Worm (Caenorhabditis elegans) whole organism, L1 larva: ENCODE results near the gene srh-28.
A peak's percentile ranks its signal among the peaks of the same experiment; 100 is the strongest.

Experiments used
- C04F5.9 ChIP-seq: sonication (generic microtip); optimal IDR thresholded peaks from 2 replicates; lab custom pipeline; 2016; ENCODE audit warnings: missing genetic modification characterization, missing compliant biosample characterization
- C16A3.4 ChIP-seq: fragments of 150-350 bp; optimal IDR thresholded peaks from 2 replicates; lab custom pipeline; 2014; ENCODE audit warnings: missing biosample characterization, missing genetic modification characterization
- F16B12.6 ChIP-seq: fragments of 150-350 bp; optimal IDR thresholded peaks from 2 replicates; lab custom pipeline; 2014; ENCODE audit warnings: missing biosample characterization, missing genetic modification characterization
- Y116A8C.19 ChIP-seq: sonication (generic microtip); optimal IDR thresholded peaks from 2 replicates; lab custom pipeline; 2016; ENCODE audit warnings: missing compliant biosample characterization, missing genetic modification characterization, borderline replicate concordance
- blmp-1 ChIP-seq: fragments of 150-350 bp; optimal IDR thresholded peaks from 2 replicates; lab custom pipeline; 2014; ENCODE audit warnings: missing biosample characterization, missing genetic modification characterization
- ceh-63 ChIP-seq: fragments of 200-800 bp; sonication (Bioruptor generic); optimal IDR thresholded peaks from 2 replicates; lab custom pipeline; 2018; ENCODE audit warnings: mild to moderate bottlenecking, missing genetic modification characterization, missing compliant biosample characterization
- ceh-82 ChIP-seq, 3 experiments: fragments of 150-350 bp in 1 of 3; sonication (generic microtip) in 2 of 3; optimal IDR thresholded peaks; 2 replicates each; lab custom pipeline; 2014 to 2017; ENCODE audit warnings: missing biosample characterization in 3 of 3, missing genetic modification characterization in 3 of 3
- ceh-88 ChIP-seq: fragments of 200-800 bp; sonication (Bioruptor generic); IDR thresholded peaks from 2 replicates; pipeline ENCODE4 v1.3.6; 2022; ENCODE audit warnings: missing genetic modification characterization, missing compliant biosample characterization
- ceh-90 ChIP-seq: sonication (generic microtip); optimal IDR thresholded peaks from 2 replicates; lab custom pipeline; 2016; ENCODE audit warnings: missing genetic modification characterization, missing compliant biosample characterization
- dpl-1 ChIP-seq, 3 experiments: fragments of 150-350 bp in 2 of 3; sonication (generic microtip) in 1 of 3; optimal IDR thresholded peaks; 2 replicates each; lab custom pipeline; 2014 to 2017; ENCODE audit warnings: missing biosample characterization in 3 of 3, missing genetic modification characterization in 3 of 3, missing genetic modification reagents in 3 of 3
- dsc-1 ChIP-seq: sonication (generic microtip); optimal IDR thresholded peaks from 2 replicates; lab custom pipeline; 2016; ENCODE audit warnings: mild to moderate bottlenecking, missing genetic modification characterization, missing compliant biosample characterization
- efl-1 ChIP-seq, 4 experiments: fragments of 150-350 bp; optimal IDR thresholded peaks in 3 of 4; peaks in 1 of 4; 1 replicate in 1 of 4; 2 replicates in 3 of 4; lab custom pipeline; 2014; ENCODE audit warnings: missing biosample characterization in 2 of 4, missing genetic modification characterization in 2 of 4, missing genetic modification reagents in 2 of 4
- efl-3 ChIP-seq: fragments of 200-800 bp; sonication (Bioruptor generic); optimal IDR thresholded peaks from 2 replicates; lab custom pipeline; 2018; ENCODE audit warnings: mild to moderate bottlenecking, missing genetic modification characterization, missing compliant biosample characterization
- egl-27 ChIP-seq, 2 experiments: fragments of 150-350 bp in 1 of 2; sonication (generic microtip); optimal IDR thresholded peaks; 3 replicates each; lab custom pipeline; 2017 to 2018; ENCODE audit warnings: missing biosample characterization in 2 of 2, missing genetic modification characterization in 2 of 2, missing genetic modification reagents in 2 of 2
- elt-3 ChIP-seq, 6 experiments: fragments of 150-350 bp in 1 of 6; sonication (generic microtip); optimal IDR thresholded peaks; 2 replicates each; lab custom pipeline; 2017 to 2018; ENCODE audit warnings: missing biosample characterization in 6 of 6, missing genetic modification characterization in 6 of 6, inconsistent platforms in 1 of 6
- ets-5 ChIP-seq: fragments of 200-800 bp; sonication (Bioruptor generic); IDR thresholded peaks from 2 replicates; pipeline ENCODE4 v1.3.6; 2022; ENCODE audit warnings: missing genetic modification characterization, missing compliant biosample characterization
- fkh-4 ChIP-seq: sonication (generic microtip); optimal IDR thresholded peaks from 2 replicates; lab custom pipeline; 2016; ENCODE audit warnings: missing compliant biosample characterization, missing genetic modification characterization, borderline replicate concordance
- fkh-8 ChIP-seq: sonication (generic microtip); optimal IDR thresholded peaks from 2 replicates; lab custom pipeline; 2016; ENCODE audit warnings: mild to moderate bottlenecking, missing genetic modification characterization, missing compliant biosample characterization
- grh-1 ChIP-seq: fragments of 200-800 bp; sonication (Bioruptor generic); IDR thresholded peaks from 2 replicates; pipeline ENCODE4 v1.3.6; 2022; ENCODE audit warnings: missing genetic modification reagents, missing genetic modification characterization, missing compliant biosample characterization
- hlh-17 ChIP-seq: fragments of 200-800 bp; sonication (Bioruptor generic); optimal IDR thresholded peaks from 2 replicates; lab custom pipeline; 2018; ENCODE audit warnings: missing genetic modification characterization, mild to moderate bottlenecking, missing compliant biosample characterization, moderate library complexity, borderline replicate concordance
- hpl-2 ChIP-seq: fragments of 150-350 bp; optimal IDR thresholded peaks from 2 replicates; lab custom pipeline; 2014; ENCODE audit warnings: missing biosample characterization, missing genetic modification reagents, missing genetic modification characterization
- isw-1 ChIP-seq: fragments of 200-800 bp; sonication (Bioruptor generic); IDR thresholded peaks from 2 replicates; pipeline ENCODE4 v1.3.6; 2022; ENCODE audit warnings: missing genetic modification characterization, missing compliant biosample characterization
- lin-13 ChIP-seq: fragments of 150-350 bp; optimal IDR thresholded peaks from 2 replicates; lab custom pipeline; 2014; ENCODE audit warnings: missing biosample characterization, missing genetic modification reagents, missing genetic modification characterization
- lin-14 ChIP-seq: fragments of 200-800 bp; sonication (Bioruptor generic); optimal IDR thresholded peaks from 2 replicates; lab custom pipeline; 2018; ENCODE audit warnings: mild to moderate bottlenecking, missing genetic modification characterization, moderate library complexity, missing compliant biosample characterization
- lsy-2 ChIP-seq, 2 experiments: fragments of 150-350 bp; optimal IDR thresholded peaks; 2 replicates each; lab custom pipeline; 2014; ENCODE audit warnings: missing biosample characterization in 2 of 2, missing genetic modification characterization in 2 of 2
- mab-9 ChIP-seq: fragments of 200-800 bp; sonication (Bioruptor generic); IDR thresholded peaks from 2 replicates; pipeline ENCODE4 v1.3.6; 2022; ENCODE audit warnings: missing genetic modification reagents, missing genetic modification characterization, missing compliant biosample characterization
- mdl-1 ChIP-seq, 2 experiments: fragments of 150-350 bp; optimal IDR thresholded peaks; 2 replicates each; lab custom pipeline; 2014 to 2017; ENCODE audit warnings: missing biosample characterization in 2 of 2, missing genetic modification characterization in 2 of 2, inconsistent platforms in 1 of 2
- mep-1 ChIP-seq: fragments of 150-350 bp; optimal IDR thresholded peaks from 2 replicates; lab custom pipeline; 2014; ENCODE audit warnings: missing biosample characterization, missing genetic modification characterization
- nhr-11 ChIP-seq: fragments of 150-350 bp; optimal IDR thresholded peaks from 2 replicates; lab custom pipeline; 2014; ENCODE audit warnings: missing biosample characterization, missing genetic modification characterization
- nhr-47 ChIP-seq: sonication (generic microtip); optimal IDR thresholded peaks from 2 replicates; lab custom pipeline; 2016; ENCODE audit warnings: mild to moderate bottlenecking, missing genetic modification characterization, moderate library complexity, missing compliant biosample characterization
- nhr-71 ChIP-seq: sonication (generic microtip); optimal IDR thresholded peaks from 2 replicates; lab custom pipeline; 2016; ENCODE audit warnings: mild to moderate bottlenecking, missing genetic modification characterization, moderate library complexity, missing compliant biosample characterization
- nhr-77 ChIP-seq: fragments of 150-350 bp; optimal IDR thresholded peaks from 2 replicates; lab custom pipeline; 2014; ENCODE audit warnings: missing biosample characterization, missing genetic modification characterization
- pag-3 ChIP-seq: sonication (generic microtip); optimal IDR thresholded peaks from 2 replicates; lab custom pipeline; 2017; ENCODE audit warnings: missing genetic modification characterization, mild to moderate bottlenecking, missing compliant biosample characterization, antibody characterized with exemption, borderline replicate concordance; ENCODE audit not compliant: insufficient read depth
- pax-3 ChIP-seq: fragments of 200-800 bp; sonication (Bioruptor generic); optimal IDR thresholded peaks from 2 replicates; lab custom pipeline; 2018; ENCODE audit warnings: mild to moderate bottlenecking, missing genetic modification characterization, moderate library complexity, missing compliant biosample characterization
- pqm-1 ChIP-seq: sonication (generic microtip); optimal IDR thresholded peaks from 3 replicates; lab custom pipeline; 2017; ENCODE audit warnings: missing biosample characterization, missing genetic modification characterization
- skn-1 ChIP-seq: fragments of 150-350 bp; optimal IDR thresholded peaks from 2 replicates; lab custom pipeline; 2014; ENCODE audit warnings: missing biosample characterization, missing genetic modification characterization
- snpc-4 ChIP-seq: fragments of 150-350 bp; optimal IDR thresholded peaks from 2 replicates; lab custom pipeline; 2014; ENCODE audit warnings: missing biosample characterization, missing genetic modification characterization
- snu-23 ChIP-seq: sonication (generic microtip); optimal IDR thresholded peaks from 2 replicates; lab custom pipeline; 2016; ENCODE audit warnings: missing genetic modification characterization, missing compliant biosample characterization
- sox-4 ChIP-seq: sonication (generic microtip); optimal IDR thresholded peaks from 2 replicates; lab custom pipeline; 2016; ENCODE audit warnings: missing genetic modification characterization, missing compliant biosample characterization
- sup-37 ChIP-seq: fragments of 200-800 bp; sonication (Bioruptor generic); optimal IDR thresholded peaks from 2 replicates; lab custom pipeline; 2018; ENCODE audit warnings: mild to moderate bottlenecking, missing genetic modification characterization, missing compliant biosample characterization
- swsn-7 ChIP-seq: sonication (generic microtip); optimal IDR thresholded peaks from 2 replicates; lab custom pipeline; 2016; ENCODE audit warnings: missing genetic modification characterization, missing compliant biosample characterization
- tbx-2 ChIP-seq: sonication (generic microtip); optimal IDR thresholded peaks from 2 replicates; lab custom pipeline; 2016; ENCODE audit warnings: missing genetic modification characterization, missing compliant biosample characterization
- tlp-1 ChIP-seq: fragments of 150-350 bp; optimal IDR thresholded peaks from 2 replicates; lab custom pipeline; 2014; ENCODE audit warnings: missing biosample characterization, missing genetic modification characterization
- unc-130 ChIP-seq: fragments of 150-350 bp; optimal IDR thresholded peaks from 2 replicates; lab custom pipeline; 2017; ENCODE audit warnings: missing biosample characterization, missing genetic modification characterization, inconsistent platforms
- unc-30 ChIP-seq: sonication (generic microtip); optimal IDR thresholded peaks from 2 replicates; lab custom pipeline; 2017; ENCODE audit warnings: missing biosample characterization, missing genetic modification characterization
- unc-62 ChIP-seq: fragments of 150-350 bp; optimal IDR thresholded peaks from 2 replicates; lab custom pipeline; 2014; ENCODE audit warnings: missing biosample characterization, missing genetic modification reagents, missing genetic modification characterization
- unc-86 ChIP-seq: sonication (generic microtip); optimal IDR thresholded peaks from 2 replicates; lab custom pipeline; 2016; ENCODE audit warnings: missing genetic modification characterization, missing compliant biosample characterization
- unc-98 ChIP-seq: fragments of 200-800 bp; sonication (Bioruptor generic); IDR thresholded peaks from 2 replicates; pipeline ENCODE4 v1.3.6; 2022; ENCODE audit warnings: missing genetic modification characterization, missing compliant biosample characterization
- vab-15 ChIP-seq: sonication (generic microtip); optimal IDR thresholded peaks from 2 replicates; lab custom pipeline; 2017; ENCODE audit warnings: missing genotype, mild to moderate bottlenecking, missing genetic modification characterization, missing compliant biosample characterization
- xbp-1 ChIP-seq: sonication (generic microtip); optimal IDR thresholded peaks from 2 replicates; lab custom pipeline; 2016; ENCODE audit warnings: missing genetic modification characterization, missing compliant biosample characterization
- zag-1 ChIP-seq: fragments of 150-350 bp; optimal IDR thresholded peaks from 2 replicates; lab custom pipeline; 2014; ENCODE audit warnings: missing biosample characterization, missing genetic modification characterization
- ztf-11 ChIP-seq, 2 experiments: sonication (generic microtip); optimal IDR thresholded peaks; 2 replicates each; lab custom pipeline; 2016 to 2017; ENCODE audit warnings: missing genetic modification characterization in 2 of 2, missing biosample characterization in 1 of 2, missing compliant biosample characterization in 1 of 2
- ztf-4 ChIP-seq: fragments of 150-350 bp; optimal IDR thresholded peaks from 2 replicates; lab custom pipeline; 2014; ENCODE audit warnings: missing biosample characterization, missing genetic modification characterization

srh-28 gene

DNA sequence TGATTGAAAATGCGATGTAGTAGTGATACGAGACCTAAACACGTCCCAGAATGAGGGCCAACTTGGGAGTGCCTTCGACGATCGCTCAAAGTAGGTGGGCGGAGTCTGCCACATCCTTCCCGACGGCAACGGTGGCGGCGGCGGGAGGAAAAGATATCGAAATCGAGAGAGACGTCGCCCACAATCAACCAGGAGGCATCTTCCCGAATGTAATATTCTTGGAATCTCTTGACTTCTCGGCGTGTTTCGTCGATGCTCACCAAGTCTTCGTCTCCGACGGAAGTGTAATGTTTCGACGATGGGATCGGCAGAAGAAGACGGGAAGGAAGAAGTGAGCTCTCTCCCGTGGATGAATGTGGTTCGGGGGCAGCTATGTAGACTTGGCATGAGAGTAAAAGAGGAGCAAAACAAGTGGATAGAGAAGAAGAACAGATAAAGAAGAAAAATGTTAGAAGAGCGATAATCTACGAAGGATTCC, 7.1 kb downstream of the srh-28 start, which contains the start of the genes T25F10.1 and clik-1:
Gene T25F10.1, plus strand, starts transcription at position 51 of the 478 bp plus-strand sequence.
Gene clik-1, minus strand, starts transcription at position 281 of the 478 bp plus-strand sequence.
- no peak for TF ChIP-seq C16A3.4
- no peak for TF ChIP-seq pax-3 (tag; lab: Kevin White, UChicago)
- no peak for TF ChIP-seq vab-15 (tag; lab: Kevin White, UChicago)
- no peak for TF ChIP-seq snpc-4 (tag; lab: Kevin White, UChicago)
- no peak for TF ChIP-seq ztf-11 (tag; optimal IDR thresholded peaks at IDR 0.05; lab: Kevin White, UChicago)
- TF ChIP-seq unc-130 (tag; lab: Kevin White, UChicago), result peak; percentile 54
- no peak for TF ChIP-seq swsn-7
- no peak for TF ChIP-seq blmp-1 (tag; lab: Kevin White, UChicago)
- no peak for TF ChIP-seq nhr-11 (tag; lab: Kevin White, UChicago)
- TF ChIP-seq egl-27 (tag; optimal IDR thresholded peaks at IDR 0.05; lab: Kevin White, UChicago), result no peak
- peak; percentile 49 for TF ChIP-seq snu-23 (GFP tag; lab: Kevin White, UChicago)
- no peak for TF ChIP-seq efl-3 (GFP tag; lab: Kevin White, UChicago)
- no peak for TF ChIP-seq ceh-63 (GFP tag; lab: Kevin White, UChicago)
- TF ChIP-seq hpl-2 (GFP tag; lab: Kevin White, UChicago), result no peak
- no peak for TF ChIP-seq ceh-90 (tag; lab: Kevin White, UChicago)
- no peak for TF ChIP-seq efl-1 (optimal IDR thresholded peaks at IDR 0.05; lab: Kevin White, UChicago)
- peak in 1 of 2 experiments; percentile 11 for TF ChIP-seq efl-1 (GFP tag; optimal IDR thresholded peaks at IDR 0.05 in 1 of 2; lab: Kevin White, UChicago)
- TF ChIP-seq sox-4 (tag; lab: Kevin White, UChicago), result no peak
- no peak for TF ChIP-seq lin-13
- TF ChIP-seq tbx-2, result no peak
- TF ChIP-seq unc-86 (tag; lab: Kevin White, UChicago), result no peak
- peak; percentile 80 for TF ChIP-seq nhr-71
- TF ChIP-seq mab-9, result no peak
- TF ChIP-seq lsy-2 (tag; optimal IDR thresholded peaks at IDR 0.05; lab: Kevin White, UChicago), result peak in 1 of 2 experiments; percentile 28
- TF ChIP-seq fkh-4, result peak; percentile 22
- TF ChIP-seq ceh-82 (tag; optimal IDR thresholded peaks at IDR 0.05; lab: Kevin White, UChicago), result no peak
- TF ChIP-seq sup-37 (GFP tag; lab: Kevin White, UChicago), result peak; percentile 46
- no peak for TF ChIP-seq mdl-1 (tag; optimal IDR thresholded peaks at IDR 0.05; lab: Kevin White, UChicago)
- TF ChIP-seq fkh-8 (tag; lab: Kevin White, UChicago), result no peak
- no peak for TF ChIP-seq zag-1 (tag; lab: Kevin White, UChicago)
- TF ChIP-seq pag-3 (tag; lab: Kevin White, UChicago), result peak; percentile 97
- TF ChIP-seq C04F5.9, result no peak
- TF ChIP-seq unc-30 (tag; lab: Kevin White, UChicago), result no peak
- no peak for TF ChIP-seq isw-1 (GFP tag; lab: Robert Waterston, UW)
- no peak for TF ChIP-seq xbp-1 (tag; lab: Kevin White, UChicago)
- no peak for TF ChIP-seq ets-5 (GFP tag; lab: Robert Waterston, UW)
- no peak for TF ChIP-seq tlp-1
- TF ChIP-seq hlh-17 (GFP tag; lab: Kevin White, UChicago), result no peak
- TF ChIP-seq skn-1 (tag; lab: Kevin White, UChicago), result no peak
- peak; percentile 13 for TF ChIP-seq mep-1 (tag; lab: Kevin White, UChicago)
- no peak for TF ChIP-seq nhr-77 (tag; lab: Kevin White, UChicago)
- TF ChIP-seq elt-3 (tag; optimal IDR thresholded peaks at IDR 0.05; lab: Kevin White, UChicago), result no peak
- no peak for TF ChIP-seq nhr-47
- TF ChIP-seq dpl-1 (GFP tag; optimal IDR thresholded peaks at IDR 0.05; lab: Kevin White, UChicago), result no peak
- no peak for TF ChIP-seq unc-62 (GFP tag; lab: Kevin White, UChicago)
- peak; percentile 63 for TF ChIP-seq dsc-1 (tag; lab: Kevin White, UChicago)
- TF ChIP-seq pqm-1 (tag; lab: Kevin White, UChicago), result no peak
- TF ChIP-seq ztf-4, result no peak
- peak; percentile 83 for TF ChIP-seq lin-14 (GFP tag; lab: Kevin White, UChicago)
- TF ChIP-seq grh-1 (GFP tag; lab: Robert Waterston, UW), result no peak
- TF ChIP-seq unc-98 (GFP tag; lab: Robert Waterston, UW), result no peak
- no peak for TF ChIP-seq Y116A8C.19 (tag; lab: Kevin White, UChicago)
- no peak for TF ChIP-seq F16B12.6 (tag; lab: Kevin White, UChicago)
- TF ChIP-seq ceh-88, result no peak
